Fruit fly (Drosophila melanogaster): ENCODE results near the gene CG31546.
A peak's percentile ranks its signal among the peaks of the same experiment; 100 is the strongest.

Gene CG31546

dm6 chr3R:5668928-5669739, 33.7 kb upstream of the CG31546 start, which contains the start of the genes Xe7 and Atg17 (continued):
- TF ChIP-seq stc (GFP tag; IDR thresholded peaks at IDR 0.05) (peak; percentile 81; the same call in 1 of the 2 replicates), CG14667 (GFP tag; IDR thresholded peaks at IDR 0.05) (peak; percentile 90), CG13287 (GFP tag; IDR thresholded peaks at IDR 0.05; ENCODE audit: partially characterized antibody) (peak; percentile 40; the same call in 1 of the 2 replicates), Bteb2 (GFP tag; optimal IDR thresholded peaks at IDR 0.05) (peak; percentile 84), sd (tag; optimal IDR thresholded peaks at IDR 0.05) (peak; percentile 86), CG7839 (tag; optimal IDR thresholded peaks at IDR 0.05) (peak; percentile 94), CG10979 (tag; optimal IDR thresholded peaks at IDR 0.05) (peak; percentile 80), oc (tag; optimal IDR thresholded peaks at IDR 0.05) (no peak), CG7357 (GFP tag; IDR thresholded peaks at IDR 0.05) (peak; percentile 88), repo (GFP tag; optimal IDR thresholded peaks at IDR 0.05) (peak; percentile 58), Hsf (GFP tag; optimal IDR thresholded peaks at IDR 0.05) (peak; percentile 95), Pdp1 (GFP tag; optimal IDR thresholded peaks at IDR 0.05) (peak; percentile 88 to 96), CG10321 (GFP tag; IDR thresholded peaks at IDR 0.05) (peak; percentile 34; the same call in 1 of the 2 replicates), Dp (GFP tag; optimal IDR thresholded peaks at IDR 0.05) (peak; percentile 13), CG6683 (GFP tag; optimal IDR thresholded peaks at IDR 0.05) (peak; percentile 56), CG6854 (GFP tag; optimal IDR thresholded peaks at IDR 0.05) (peak; percentile 25), btn (GFP tag; optimal IDR thresholded peaks at IDR 0.05) (peak; percentile 47), CG12391 (tag; optimal IDR thresholded peaks at IDR 0.05) (peak; percentile 94), CG2129 (GFP tag; IDR thresholded peaks at IDR 0.05; ENCODE audit: partially characterized antibody) (peak; percentile 37; the same call in 1 of the 2 replicates), fd102C (GFP tag; optimal IDR thresholded peaks at IDR 0.05) (peak; percentile 13), twi (tag; optimal IDR thresholded peaks at IDR 0.05) (peak; percentile 90), inv (GFP tag; IDR thresholded peaks at IDR 0.05; ENCODE audit: partially characterized antibody) (peak; percentile 49; the same call in 1 of the 2 replicates), CG6654 (GFP tag; optimal IDR thresholded peaks at IDR 0.05) (peak; percentile 72), Nf-YC (tag; optimal IDR thresholded peaks at IDR 0.05) (peak; percentile 87), CG9817 (tag; optimal IDR thresholded peaks at IDR 0.05) (peak; percentile 98), bcd (GFP tag; optimal IDR thresholded peaks at IDR 0.05) (peak; percentile 90), mirr (GFP tag; optimal IDR thresholded peaks at IDR 0.05) (peak; percentile 73), CG33213 (GFP tag; optimal IDR thresholded peaks at IDR 0.05) (peak; percentile 68), CG14441 (GFP tag; IDR thresholded peaks at IDR 0.05) (peak; percentile 93), CG7556 (GFP tag; optimal IDR thresholded peaks at IDR 0.05) (peak; percentile 83), CG12299 (tag; optimal IDR thresholded peaks at IDR 0.05) (peak; percentile 79), CG43689 (GFP tag; IDR thresholded peaks at IDR 0.05) (peak; percentile 67; the same call in 1 of the 2 replicates), sob (GFP tag; IDR thresholded peaks at IDR 0.05) (peak; percentile 92), CG13624 (GFP tag; optimal IDR thresholded peaks at IDR 0.05) (peak; percentile 71), sr (GFP tag; IDR thresholded peaks at IDR 0.05) (peak; percentile 16; the same call in 1 of the 3 replicates), Eip74EF (GFP tag; optimal IDR thresholded peaks at IDR 0.05) (peak in 1 of 2 experiments; percentile 75), CG7928 (GFP tag; optimal IDR thresholded peaks at IDR 0.05) (peak; percentile 74), Myb (GFP tag; optimal IDR thresholded peaks at IDR 0.05) (peak; percentile 66), CG6813 (GFP tag; optimal IDR thresholded peaks at IDR 0.05) (peak; percentile 48), tin (GFP tag; optimal IDR thresholded peaks at IDR 0.05) (peak; percentile 95), zen (tag; optimal IDR thresholded peaks at IDR 0.05) (peak; percentile 83), lola (GFP tag; optimal IDR thresholded peaks at IDR 0.05) (peak in 1 of 3 experiments; percentile 89), Lim3 (GFP tag; IDR thresholded peaks at IDR 0.05) (peak; percentile 50; the same call in 1 of the 2 replicates), CG12942 (GFP tag; optimal IDR thresholded peaks at IDR 0.05) (peak; percentile 90), CG31224 (GFP tag; IDR thresholded peaks at IDR 0.05) (peak; percentile 87), CG12236 (GFP tag; optimal IDR thresholded peaks at IDR 0.05) (peak; percentile 53), Abd-B (GFP tag; optimal IDR thresholded peaks at IDR 0.05) (peak; percentile 96)
